Worm (Caenorhabditis elegans) whole organism, L1 larva: Measurements from ENCODE around the gene C54F6.12.

ENCODE experiments used
- isw-1 ChIP-seq: fragments of 200-800 bp; sonication (Bioruptor generic); IDR thresholded peaks from 2 replicates; pipeline ENCODE4 v1.3.6; 2022; ENCODE audit warnings: missing genetic modification characterization, missing compliant biosample characterization
- lin-13 ChIP-seq: fragments of 150-350 bp; optimal IDR thresholded peaks from 2 replicates; lab custom pipeline; 2014; ENCODE audit warnings: missing biosample characterization, missing genetic modification reagents, missing genetic modification characterization
- lin-14 ChIP-seq: fragments of 200-800 bp; sonication (Bioruptor generic); optimal IDR thresholded peaks from 2 replicates; lab custom pipeline; 2018; ENCODE audit warnings: mild to moderate bottlenecking, missing genetic modification characterization, moderate library complexity, missing compliant biosample characterization

DNA sequence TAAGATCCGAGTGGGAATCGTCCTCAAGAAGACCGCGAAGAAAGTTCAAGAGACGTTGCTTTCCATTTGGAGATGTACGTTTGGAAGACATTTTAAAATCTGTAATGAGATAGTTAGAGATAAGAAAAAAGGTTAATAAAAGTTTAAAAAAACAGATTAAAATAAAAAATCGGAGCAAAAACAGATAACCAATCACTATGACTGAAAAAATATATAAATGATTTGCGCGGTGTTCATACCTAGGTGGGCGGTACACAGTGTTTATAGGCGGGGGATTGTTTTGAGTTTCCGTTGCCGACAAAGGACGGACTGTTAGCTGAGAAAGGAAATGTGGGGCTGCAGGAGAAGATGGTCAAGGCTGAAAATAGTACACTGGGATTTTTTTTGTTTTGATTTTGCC is 20.8 kb upstream of the C54F6.12 start, which contains the start of gene ets-7:
- TF ChIP-seq lin-13 (no peak), isw-1 (GFP tag; lab: Robert Waterston, UW) (no peak), lin-14 (GFP tag; lab: Kevin White, UChicago) (no peak)
